Worm (Caenorhabditis elegans): Measurements from ENCODE around the gene T12A7.2.

Gene T12A7.2

DNA sequence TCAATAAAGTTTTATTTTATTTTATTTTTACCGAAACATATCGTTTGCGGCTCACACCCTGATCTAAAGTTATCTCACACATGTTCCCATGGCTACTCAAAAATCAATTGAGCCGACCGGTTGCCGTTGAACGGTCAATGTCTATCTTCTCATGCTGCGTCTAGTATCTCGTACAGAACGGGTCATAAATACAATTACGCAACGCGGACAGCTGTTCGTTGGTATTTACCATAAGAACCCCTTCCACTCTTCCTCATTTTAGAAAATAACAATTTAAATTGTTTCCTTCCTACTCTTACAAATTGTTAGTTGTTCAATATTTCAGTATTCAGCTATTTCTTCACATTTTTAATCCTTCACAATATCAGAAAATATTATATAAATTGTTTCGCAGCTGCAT is 17.1 kb downstream of the T12A7.2 start:
- TF ChIP-seq W03F9.2 (tag; optimal IDR thresholded peaks at IDR 0.05) (no peak), him-1 (tag; optimal IDR thresholded peaks at IDR 0.05) (no peak), dao-5 (tag; optimal IDR thresholded peaks at IDR 0.05) (no peak)

DNA sequence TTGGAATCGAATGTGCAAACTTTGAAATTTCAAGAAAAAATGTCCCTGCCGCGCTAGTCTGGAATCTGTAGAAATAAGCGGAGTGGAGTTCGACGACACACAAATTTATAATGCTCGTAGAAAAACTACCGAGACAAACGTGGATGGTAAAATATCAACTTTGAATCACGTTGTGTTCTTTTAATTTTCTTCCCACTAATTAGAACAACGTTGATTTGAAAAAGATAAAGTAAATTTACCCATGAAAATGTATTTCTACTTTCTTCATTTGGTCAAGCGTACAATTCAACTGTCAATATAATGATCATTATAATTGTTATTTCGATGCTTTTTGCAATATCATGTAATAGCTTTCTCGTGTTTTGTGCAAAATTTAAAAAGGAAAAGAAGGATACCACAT is 18.5 kb downstream of the T12A7.2 start, which contains the start of gene K01A6.5:
TSS of gene K01A6.5 (plus strand) at position 301 of the 400 bp plus-strand sequence.
- TF ChIP-seq dao-5 (tag; optimal IDR thresholded peaks at IDR 0.05) (no peak), him-1 (tag; optimal IDR thresholded peaks at IDR 0.05) (no peak), W03F9.2 (tag; optimal IDR thresholded peaks at IDR 0.05) (no peak)

DNA sequence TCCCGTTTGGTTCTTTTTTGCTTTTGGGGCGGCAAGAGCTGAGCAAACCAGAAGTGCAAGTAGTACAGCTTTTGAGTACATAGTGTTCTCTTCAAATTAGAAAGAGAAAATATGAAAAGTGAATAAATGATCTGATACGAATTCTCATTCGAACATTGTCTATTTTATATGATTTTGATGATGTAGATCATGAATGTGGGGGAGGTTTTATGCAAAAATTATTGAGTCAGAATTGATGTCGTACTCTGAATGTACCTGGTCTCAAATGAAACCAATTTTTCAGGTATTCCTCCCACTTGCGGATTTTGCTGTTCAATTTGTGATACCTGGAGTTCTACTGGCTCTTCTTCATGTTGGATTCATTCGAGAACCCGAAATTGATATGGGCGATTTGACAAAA is 20.7 kb downstream of the T12A7.2 start, which contains the start of gene K01A6.4:
TSS of gene K01A6.4 (minus strand) at position 101 of the 400 bp plus-strand sequence.
- TF ChIP-seq dao-5 (tag; optimal IDR thresholded peaks at IDR 0.05) = no peak
- TF ChIP-seq him-1 (tag; optimal IDR thresholded peaks at IDR 0.05) = no peak
- TF ChIP-seq W03F9.2 (tag; optimal IDR thresholded peaks at IDR 0.05) = no peak

DNA sequence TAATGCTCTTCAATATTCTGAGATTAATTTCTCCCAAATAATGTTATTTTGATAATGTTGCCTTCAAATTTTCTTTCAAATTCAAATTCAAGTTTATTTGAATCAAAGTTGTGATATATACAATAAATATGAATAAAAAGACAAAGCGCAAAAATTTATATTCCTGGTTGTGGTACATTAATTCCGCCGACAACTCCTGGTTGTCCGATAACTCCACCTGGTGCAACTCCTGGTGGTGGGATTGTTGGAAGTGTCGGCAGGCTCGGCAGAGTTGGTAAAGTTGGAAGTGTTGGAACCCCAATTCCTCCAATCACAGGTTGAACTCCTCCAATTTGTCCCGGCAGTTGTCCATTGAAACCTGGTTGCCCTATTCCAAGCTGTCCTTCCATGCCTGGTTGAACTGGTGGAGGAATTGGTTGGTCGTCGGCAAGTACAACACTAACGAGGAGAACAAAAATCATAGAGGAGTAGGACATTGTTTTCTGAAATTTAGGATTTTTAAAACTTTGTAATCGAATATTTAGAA is 22.8 kb downstream of the T12A7.2 start, which contains the start of gene K01A6.7:
TSS of gene K01A6.7 (minus strand) at position 476 of the 526 bp plus-strand sequence.
- TF ChIP-seq dao-5 (tag; optimal IDR thresholded peaks at IDR 0.05) = no peak
- TF ChIP-seq W03F9.2 (tag; optimal IDR thresholded peaks at IDR 0.05) = no peak
- no peak for TF ChIP-seq him-1 (tag; optimal IDR thresholded peaks at IDR 0.05)

DNA sequence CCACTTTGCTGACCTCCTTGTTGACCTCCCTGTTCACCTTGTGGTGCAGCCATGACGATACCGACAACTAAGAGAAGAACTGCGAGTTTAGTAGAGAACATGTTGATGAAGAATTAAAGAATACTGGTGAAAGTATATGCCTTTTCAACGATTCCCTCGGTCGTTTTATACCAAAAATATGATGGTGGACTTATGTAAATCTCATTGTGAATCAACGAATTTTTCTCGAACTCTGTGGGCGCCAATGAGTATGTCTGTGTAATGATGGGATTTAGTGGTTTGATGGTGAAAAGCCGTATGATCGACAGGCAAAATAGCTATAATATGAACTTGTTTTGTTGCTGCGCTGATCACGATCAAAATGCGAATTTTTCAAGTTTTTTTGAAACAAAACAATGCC is 23.6 kb downstream of the T12A7.2 start, which contains the start of gene K01A6.8:
TSS of gene K01A6.8 (minus strand) at position 101 of the 400 bp plus-strand sequence.
- no peak for TF ChIP-seq W03F9.2 (tag; optimal IDR thresholded peaks at IDR 0.05)
- TF ChIP-seq dao-5 (tag; optimal IDR thresholded peaks at IDR 0.05) = no peak
- no peak for TF ChIP-seq him-1 (tag; optimal IDR thresholded peaks at IDR 0.05)

DNA sequence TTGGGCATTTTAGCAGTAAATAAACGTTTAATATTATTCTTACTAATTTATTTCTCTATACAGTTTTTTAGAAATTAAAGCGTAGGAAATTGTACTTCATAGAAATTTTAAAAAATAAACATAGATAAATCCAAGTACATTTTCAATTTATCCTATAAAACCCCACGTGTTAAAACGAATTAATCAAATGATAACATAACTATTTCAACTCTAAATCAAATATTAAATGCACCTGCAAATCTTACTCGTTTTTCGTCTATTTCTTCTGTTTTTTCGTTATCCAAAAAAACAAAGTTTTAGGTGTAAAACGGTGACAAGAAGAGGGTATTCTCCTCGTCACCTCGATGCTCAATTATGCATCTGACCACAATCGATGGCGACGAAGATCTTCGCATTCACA is 25.9 kb downstream of the T12A7.2 start, which contains the start of gene K01A6.6:
TSS of gene K01A6.6 (plus strand) at position 301 of the 400 bp plus-strand sequence.
- TF ChIP-seq him-1 (tag; optimal IDR thresholded peaks at IDR 0.05) = no peak
- no peak for TF ChIP-seq W03F9.2 (tag; optimal IDR thresholded peaks at IDR 0.05)
- no peak for TF ChIP-seq dao-5 (tag; optimal IDR thresholded peaks at IDR 0.05)

DNA sequence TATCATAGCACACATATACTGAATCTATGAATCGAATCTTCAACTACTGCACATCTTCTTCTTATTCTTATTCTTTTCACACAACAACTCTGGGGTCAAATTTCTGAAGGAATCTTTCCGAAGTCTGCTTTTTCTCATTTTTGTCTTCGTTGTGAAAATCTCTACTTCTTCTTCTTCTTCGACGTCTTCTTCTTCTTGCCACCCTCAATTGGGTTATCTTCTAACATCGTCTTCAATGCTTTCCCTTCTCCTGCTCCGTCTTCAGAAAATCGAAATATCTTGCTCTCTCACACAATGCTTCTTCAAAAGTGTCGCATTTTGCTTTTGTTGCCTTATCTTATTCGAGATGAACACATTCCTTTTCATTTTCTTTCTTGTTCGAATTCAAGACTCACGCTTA is 37.7 kb downstream of the T12A7.2 start:
- TF ChIP-seq him-1 (tag; optimal IDR thresholded peaks at IDR 0.05) = no peak
- TF ChIP-seq W03F9.2 (tag; optimal IDR thresholded peaks at IDR 0.05) = no peak
- no peak for TF ChIP-seq dao-5 (tag; optimal IDR thresholded peaks at IDR 0.05)

DNA sequence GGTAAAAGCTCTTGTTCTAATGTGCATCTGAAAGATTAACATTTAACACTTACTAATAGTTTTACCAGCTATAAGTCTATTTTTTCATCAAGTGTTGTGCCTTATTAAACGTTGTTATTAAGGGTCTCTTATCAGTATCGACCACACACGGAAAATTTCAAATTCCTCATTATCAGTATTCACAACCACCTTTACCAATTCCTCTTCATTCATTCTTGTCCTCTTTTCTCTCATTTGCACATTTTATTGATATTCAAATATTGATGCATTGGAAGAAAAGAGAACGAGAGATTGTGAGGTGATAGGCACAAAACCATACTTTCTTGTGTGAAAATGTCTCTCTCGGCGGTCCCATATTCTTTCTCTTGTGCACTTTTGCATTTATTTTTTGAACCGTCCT is 39.0 kb downstream of the T12A7.2 start:
- TF ChIP-seq W03F9.2 (tag; optimal IDR thresholded peaks at IDR 0.05) (no peak), him-1 (tag; optimal IDR thresholded peaks at IDR 0.05) (no peak), dao-5 (tag; optimal IDR thresholded peaks at IDR 0.05) (no peak)

DNA sequence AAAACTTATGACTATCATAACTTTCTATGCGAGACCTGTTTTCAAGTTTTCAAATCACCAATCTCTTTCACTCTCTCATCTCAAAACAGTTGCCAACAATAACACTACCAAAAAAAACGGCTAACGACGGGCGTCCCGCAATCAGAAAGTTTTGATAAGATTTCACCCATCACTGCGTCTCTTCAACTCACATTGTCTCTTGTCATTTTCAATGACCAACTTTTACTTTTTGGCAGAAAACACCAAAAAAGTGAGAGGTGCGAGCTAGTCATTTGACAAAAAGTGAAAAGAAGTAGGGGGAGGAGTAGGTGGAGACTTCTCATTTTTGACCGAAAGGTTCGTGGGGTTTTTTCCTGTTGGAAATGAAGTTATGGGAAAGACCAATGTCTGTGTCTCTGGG is 42.3 kb downstream of the T12A7.2 start:
- TF ChIP-seq him-1 (tag; optimal IDR thresholded peaks at IDR 0.05) = no peak
- no peak for TF ChIP-seq dao-5 (tag; optimal IDR thresholded peaks at IDR 0.05)
- no peak for TF ChIP-seq W03F9.2 (tag; optimal IDR thresholded peaks at IDR 0.05)

DNA sequence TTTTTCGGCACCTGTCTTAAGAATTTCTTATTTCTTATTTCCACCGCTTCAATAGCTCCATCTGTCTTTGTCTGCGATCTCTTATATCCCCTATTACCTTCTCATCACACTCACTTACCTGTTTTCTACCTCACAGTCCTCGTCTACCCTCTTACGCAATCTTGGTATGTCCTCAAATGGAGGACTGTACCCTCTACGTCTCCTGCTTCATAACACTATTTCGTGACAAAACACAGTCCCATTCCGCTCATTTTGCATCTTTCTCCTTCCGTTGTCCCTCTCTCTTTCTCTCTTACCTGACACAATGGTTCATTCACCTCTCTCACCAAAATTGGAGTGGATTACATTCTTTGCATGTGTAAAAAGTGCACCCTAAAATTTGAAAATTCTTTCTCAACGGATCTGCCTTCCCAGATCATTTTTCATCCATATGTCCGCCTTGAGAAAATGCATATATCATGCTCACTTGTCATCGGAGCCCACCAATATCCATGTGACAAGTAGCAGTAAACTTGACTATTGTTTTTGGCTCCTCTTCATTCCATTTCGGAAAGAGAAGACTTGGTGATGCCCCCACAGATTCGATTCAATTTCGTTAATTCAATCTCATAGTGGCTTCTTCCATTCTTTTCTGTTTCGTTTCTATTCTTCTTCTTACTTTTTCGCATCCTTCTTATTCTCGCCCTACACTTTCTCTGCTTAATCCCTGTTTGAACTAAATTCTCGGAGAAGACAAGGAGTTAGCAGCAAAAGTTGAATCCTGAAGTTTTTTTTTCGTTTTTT is 43.6 kb downstream of the T12A7.2 start:
- no peak for TF ChIP-seq dao-5 (tag; optimal IDR thresholded peaks at IDR 0.05)
- TF ChIP-seq him-1 (tag; optimal IDR thresholded peaks at IDR 0.05) = no peak
- no peak for TF ChIP-seq W03F9.2 (tag; optimal IDR thresholded peaks at IDR 0.05)

DNA sequence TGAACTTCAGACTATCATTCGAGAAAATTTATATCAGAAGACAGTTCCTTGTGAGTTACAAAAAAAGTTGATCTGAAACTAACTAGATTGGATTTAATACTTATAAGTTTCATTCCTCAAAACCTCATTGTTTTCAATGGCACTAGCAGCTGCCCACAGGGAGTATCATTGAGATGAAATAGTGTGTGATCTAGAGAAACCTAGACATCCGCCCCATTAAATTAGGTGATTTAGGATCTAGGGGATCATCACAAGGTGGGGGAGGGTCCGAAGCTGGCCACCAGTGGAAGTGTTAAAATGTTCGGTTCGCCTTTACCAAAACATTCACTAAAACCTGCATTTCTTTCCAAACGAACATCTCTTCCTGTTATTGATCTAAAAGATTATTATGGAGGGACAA is 44.5 kb downstream of the T12A7.2 start:
- no peak for TF ChIP-seq W03F9.2 (tag; optimal IDR thresholded peaks at IDR 0.05)
- TF ChIP-seq him-1 (tag; optimal IDR thresholded peaks at IDR 0.05) = no peak
- no peak for TF ChIP-seq dao-5 (tag; optimal IDR thresholded peaks at IDR 0.05)

DNA sequence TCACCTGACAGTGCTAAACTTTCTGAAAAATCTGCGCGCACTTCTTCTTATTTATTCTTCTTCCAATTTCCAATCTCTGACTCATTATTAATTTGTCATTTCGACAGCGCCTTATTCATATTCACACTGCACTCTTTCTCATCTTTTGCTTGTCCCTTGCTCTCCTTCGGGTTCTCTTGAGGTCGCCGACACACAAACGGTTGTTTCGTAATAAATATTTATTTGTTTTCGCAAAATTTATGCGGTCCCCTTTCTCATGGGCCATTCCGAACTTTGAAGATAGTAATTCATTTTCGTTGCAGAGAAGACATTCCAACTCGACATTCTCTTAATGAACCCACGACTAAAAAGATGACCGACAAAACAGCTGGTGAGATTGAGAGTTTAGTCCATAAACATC is 46.2 kb downstream of the T12A7.2 start, which contains the start of gene magi-1:
TSS of gene magi-1 (plus strand) at position 301 of the 400 bp plus-strand sequence.
- no peak for TF ChIP-seq dao-5 (tag; optimal IDR thresholded peaks at IDR 0.05)
- TF ChIP-seq W03F9.2 (tag; optimal IDR thresholded peaks at IDR 0.05) = no peak
- no peak for TF ChIP-seq him-1 (tag; optimal IDR thresholded peaks at IDR 0.05)

DNA sequence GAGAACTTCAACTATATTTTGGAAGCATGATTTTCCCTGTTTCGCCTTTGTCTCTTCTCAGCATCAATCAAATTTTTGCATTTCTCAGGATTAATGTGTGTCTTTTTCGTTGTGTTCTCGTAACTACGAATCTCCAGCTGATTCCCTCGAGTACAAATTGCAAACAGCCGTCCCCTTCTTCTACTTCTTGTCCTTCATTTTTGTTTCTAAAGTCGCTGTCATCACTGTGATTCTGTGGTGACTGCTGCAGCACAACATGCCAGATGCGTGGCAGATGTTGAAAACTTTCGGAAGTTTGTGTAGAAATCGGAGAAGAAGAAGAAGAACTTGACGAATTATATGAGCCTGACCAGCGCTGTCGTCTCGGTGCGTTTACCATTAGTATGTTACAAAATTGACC is 47.6 kb downstream of the T12A7.2 start:
- TF ChIP-seq W03F9.2 (tag; optimal IDR thresholded peaks at IDR 0.05) (no peak), him-1 (tag; optimal IDR thresholded peaks at IDR 0.05) (no peak), dao-5 (tag; optimal IDR thresholded peaks at IDR 0.05) (no peak)

DNA sequence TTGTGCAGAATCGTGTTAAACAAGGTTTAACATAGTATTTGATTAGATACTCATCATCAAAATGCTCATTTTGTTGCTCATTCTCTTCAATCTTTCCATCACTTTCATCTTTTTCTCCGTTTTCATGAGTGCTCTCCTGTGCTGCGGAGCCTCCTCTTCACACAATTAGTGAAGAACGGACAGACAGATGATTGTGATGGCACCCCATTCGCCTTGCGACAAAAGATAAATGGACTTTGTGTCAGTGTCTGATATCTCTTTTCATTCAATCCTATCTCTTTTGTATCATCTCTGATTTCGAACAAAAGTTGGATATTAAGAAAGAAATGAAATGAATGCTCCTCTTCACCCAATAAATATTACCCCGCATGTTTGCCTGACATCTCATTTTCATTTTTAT is 50.6 kb downstream of the T12A7.2 start:
- no peak for TF ChIP-seq dao-5 (tag; optimal IDR thresholded peaks at IDR 0.05)
- TF ChIP-seq W03F9.2 (tag; optimal IDR thresholded peaks at IDR 0.05) = no peak
- TF ChIP-seq him-1 (tag; optimal IDR thresholded peaks at IDR 0.05) = no peak

Data from whole organism, L4/young adult.